ENCODE assay signal across 1 worm cellular context in the genomic region with DNA sequence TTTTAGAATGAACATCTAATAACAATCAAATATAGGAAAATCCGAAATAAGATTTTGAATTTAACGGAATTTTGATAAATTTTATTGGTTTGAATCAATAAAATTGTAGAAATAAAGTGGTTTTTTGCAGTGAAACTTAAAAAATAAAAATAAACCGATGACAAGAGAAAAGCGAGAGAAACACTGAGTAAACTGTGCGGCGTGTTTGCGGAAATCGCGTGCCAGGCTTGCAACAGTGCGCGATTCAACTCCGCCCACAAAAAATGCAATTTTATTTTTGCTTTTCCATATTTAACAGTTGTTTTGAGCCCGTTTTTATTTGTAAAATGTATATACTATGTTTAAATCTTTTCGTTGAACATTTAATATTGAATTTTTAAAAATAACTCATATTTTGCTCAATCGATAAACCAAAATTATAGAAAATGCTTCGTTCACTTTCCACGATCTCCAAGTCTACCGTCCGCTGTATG.
TF ChIP-seq lines count a peak whose summit lies in the region.

A gene (plus strand): TSS at position 423 of the 473 bp plus-strand sequence.

TF ChIP-seq in whole organism, L1 larva, 84 proteins besides CTCF, POLR2A, EP300 and RAD21 (continued from another document):
- peak; percentile 48 to 65 for TF ChIP-seq efl-1 (optimal IDR thresholded peaks at IDR 0.05; lab: Kevin White, UChicago)
- TF ChIP-seq efl-1 (GFP tag; optimal IDR thresholded peaks at IDR 0.05 in 1 of 2; lab: Kevin White, UChicago): peak; percentile 41 to 95
- no peak for TF ChIP-seq ets-5 (GFP tag; IDR thresholded peaks at IDR 0.05; lab: Robert Waterston, UW)
- no peak for TF ChIP-seq efl-3 (GFP tag; optimal IDR thresholded peaks at IDR 0.05; lab: Kevin White, UChicago)
- TF ChIP-seq mep-1 (tag; optimal IDR thresholded peaks at IDR 0.05; lab: Kevin White, UChicago): peak; percentile 32
- no peak for TF ChIP-seq ces-1 (GFP tag; optimal IDR thresholded peaks at IDR 0.05; lab: Kevin White, UChicago)
- TF ChIP-seq swsn-7 (tag; optimal IDR thresholded peaks at IDR 0.05; lab: Kevin White, UChicago): peak; percentile 58
- peak; percentile 62 for TF ChIP-seq nhr-20 (tag; optimal IDR thresholded peaks at IDR 0.05; lab: Kevin White, UChicago)
- no peak for TF ChIP-seq pax-3 (tag; optimal IDR thresholded peaks at IDR 0.05; lab: Kevin White, UChicago)
- peak; percentile 13 for TF ChIP-seq blmp-1 (tag; optimal IDR thresholded peaks at IDR 0.05; lab: Kevin White, UChicago)
- no peak for TF ChIP-seq nhr-11 (tag; optimal IDR thresholded peaks at IDR 0.05; lab: Kevin White, UChicago)
- TF ChIP-seq nhr-47 (tag; optimal IDR thresholded peaks at IDR 0.05; lab: Kevin White, UChicago): peak; percentile 70
- TF ChIP-seq vab-15 (tag; optimal IDR thresholded peaks at IDR 0.05; lab: Kevin White, UChicago): no peak
- TF ChIP-seq ceh-82 (tag; optimal IDR thresholded peaks at IDR 0.05; lab: Kevin White, UChicago): peak; percentile 4 to 47 (median 44)
- TF ChIP-seq lin-13 (GFP tag; optimal IDR thresholded peaks at IDR 0.05; lab: Kevin White, UChicago): peak; percentile 3
- TF ChIP-seq egl-27 (tag; optimal IDR thresholded peaks at IDR 0.05; lab: Kevin White, UChicago): no peak
- TF ChIP-seq dsc-1 (tag; optimal IDR thresholded peaks at IDR 0.05; lab: Kevin White, UChicago): peak; percentile 65
- TF ChIP-seq lsy-2 (tag; optimal IDR thresholded peaks at IDR 0.05; lab: Kevin White, UChicago): peak; percentile 48 to 63
- no peak for TF ChIP-seq lin-39 (tag; optimal IDR thresholded peaks at IDR 0.05; lab: Kevin White, UChicago)
- TF ChIP-seq sptf-1 (tag; optimal IDR thresholded peaks at IDR 0.05; lab: Kevin White, UChicago): no peak
- TF ChIP-seq zip-4 (GFP tag; optimal IDR thresholded peaks at IDR 0.05; lab: Kevin White, UChicago): no peak
- no peak for TF ChIP-seq tlp-1 (tag; optimal IDR thresholded peaks at IDR 0.05; lab: Kevin White, UChicago)
- no peak for TF ChIP-seq nhr-85 (tag; lab: Kevin White, UChicago)
- TF ChIP-seq skn-1 (tag; optimal IDR thresholded peaks at IDR 0.05; lab: Kevin White, UChicago): peak; percentile 64
- TF ChIP-seq lin-14 (GFP tag; optimal IDR thresholded peaks at IDR 0.05; lab: Kevin White, UChicago): peak; percentile 50
- no peak for TF ChIP-seq fkh-10 (GFP tag; optimal IDR thresholded peaks at IDR 0.05; lab: Kevin White, UChicago)
